Worm (Caenorhabditis elegans): ENCODE measurements around the gene F13E9.11.

DNA sequence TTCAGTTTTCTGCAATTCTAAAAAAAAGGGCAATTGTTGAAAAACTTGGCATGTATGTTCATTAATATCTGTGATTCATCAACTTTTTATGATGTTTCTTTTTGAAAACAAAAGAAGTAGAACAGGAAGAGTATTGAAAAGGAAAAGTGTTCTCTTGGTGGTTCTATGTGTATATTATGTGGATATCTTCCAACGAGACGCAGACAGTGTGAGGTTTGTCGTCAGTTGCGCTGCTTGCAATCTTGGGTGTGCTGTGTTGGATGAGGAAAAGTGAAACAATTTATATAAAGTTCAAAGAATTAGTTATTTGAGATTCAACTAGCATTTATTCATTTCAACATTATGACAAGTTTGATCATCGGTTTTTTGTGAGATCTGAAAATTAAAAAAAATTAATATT, 16.5 kb downstream of the F13E9.11 start:
- TF ChIP-seq ahr-1 (tag; optimal IDR thresholded peaks at IDR 0.05) (no peak), hlh-8 (tag; optimal IDR thresholded peaks at IDR 0.05) (no peak), F13H6.1 (tag; optimal IDR thresholded peaks at IDR 0.05) (no peak), unc-55 (GFP tag; optimal IDR thresholded peaks at IDR 0.05) (no peak), fkh-10 (GFP tag; optimal IDR thresholded peaks at IDR 0.05) (no peak), pha-4 (tag; optimal IDR thresholded peaks at IDR 0.05) (no peak), pag-3 (tag; optimal IDR thresholded peaks at IDR 0.05; ENCODE audit: borderline replicate concordance) (no peak), ceh-22 (tag; optimal IDR thresholded peaks at IDR 0.05) (no peak), ceh-19 (GFP tag; optimal IDR thresholded peaks at IDR 0.05) (no peak), pros-1 (tag; optimal IDR thresholded peaks at IDR 0.05) (no peak)

Measured in whole organism, late embryonic.